Fruit fly (Drosophila melanogaster) whole organism, embryonic: ENCODE results near the gene Tim9b.

Experiments used
- C15 ChIP-seq: fragments of 200-800 bp; sonication (Bioruptor generic); IDR thresholded peaks from 3 replicates; pipeline ENCODE4 v1.3.6; 2022; ENCODE audit warnings: missing biosample characterization, missing genetic modification characterization
- CG10321 ChIP-seq: fragments of 200-800 bp; sonication (Bioruptor generic); IDR thresholded peaks from 2 replicates; pipeline ENCODE4 v1.3.6; 2022; ENCODE audit warnings: missing biosample characterization, missing genetic modification characterization
- CG11504 ChIP-seq: fragments of 200-800 bp; sonication (Bioruptor generic); optimal IDR thresholded peaks from 3 replicates; lab custom pipeline; 2019; ENCODE audit warnings: missing biosample characterization, mild to moderate bottlenecking, missing genetic modification characterization, moderate library complexity
- CG13424 ChIP-seq: fragments of 200-800 bp; sonication (Bioruptor generic); optimal IDR thresholded peaks from 2 replicates; lab custom pipeline; 2019; ENCODE audit warnings: missing biosample characterization, mild to moderate bottlenecking, missing genetic modification characterization, moderate library complexity
- CG13624 ChIP-seq: fragments of 200-800 bp; sonication (Bioruptor generic); optimal IDR thresholded peaks from 2 replicates; lab custom pipeline; 2016; ENCODE audit warnings: missing biosample characterization, missing genetic modification characterization
- CG14441 ChIP-seq: fragments of 200-800 bp; sonication (Bioruptor generic); IDR thresholded peaks from 2 replicates; pipeline ENCODE4 v1.3.6; 2022; ENCODE audit warnings: missing biosample characterization, missing genetic modification characterization
- CG15269 ChIP-seq: fragments of 200-800 bp; sonication (Bioruptor generic); optimal IDR thresholded peaks from 2 replicates; lab custom pipeline; 2018; ENCODE audit warnings: missing biosample characterization, mild to moderate bottlenecking, missing genetic modification characterization, moderate library complexity
- CG1529 ChIP-seq: fragments of 200-800 bp; sonication (Bioruptor generic); optimal IDR thresholded peaks from 3 replicates; lab custom pipeline; 2018; ENCODE audit warnings: missing biosample characterization, missing genetic modification characterization
- CG15479 ChIP-seq: fragments of 200-800 bp; sonication (Bioruptor generic); optimal IDR thresholded peaks from 3 replicates; lab custom pipeline; 2019; ENCODE audit warnings: missing biosample characterization, mild to moderate bottlenecking, missing genetic modification characterization, moderate library complexity
- CG15696 ChIP-seq: fragments of 200-800 bp; sonication (Bioruptor generic); optimal IDR thresholded peaks from 2 replicates; lab custom pipeline; 2019; ENCODE audit warnings: missing biosample characterization, mild to moderate bottlenecking, missing genetic modification characterization, moderate library complexity
- CG16813 ChIP-seq: fragments of 200-800 bp; sonication (Bioruptor generic); IDR thresholded peaks from 3 replicates; pipeline ENCODE4 v1.3.6; 2022; ENCODE audit warnings: missing biosample characterization, missing genetic modification characterization; ENCODE audit not compliant: partially characterized antibody
- CG16863 ChIP-seq: fragments of 200-800 bp; sonication (Bioruptor generic); optimal IDR thresholded peaks from 3 replicates; lab custom pipeline; 2016; ENCODE audit warnings: missing biosample characterization, missing genetic modification characterization
- CG1792 ChIP-seq: fragments of 200-800 bp; sonication (Bioruptor generic); optimal IDR thresholded peaks from 2 replicates; lab custom pipeline; 2016; ENCODE audit warnings: missing biosample characterization, missing genetic modification characterization
- CG2129 ChIP-seq: fragments of 200-800 bp; sonication (Bioruptor generic); IDR thresholded peaks from 2 replicates; pipeline ENCODE4 v1.3.6; 2022; ENCODE audit warnings: missing biosample characterization, missing genetic modification characterization; ENCODE audit not compliant: partially characterized antibody
- CG31388 ChIP-seq: fragments of 200-800 bp; sonication (Bioruptor generic); optimal IDR thresholded peaks from 2 replicates; lab custom pipeline; 2016; ENCODE audit warnings: missing biosample characterization, missing genetic modification characterization
- CG6254 ChIP-seq: fragments of 200-800 bp; sonication (Bioruptor generic); optimal IDR thresholded peaks from 3 replicates; lab custom pipeline; 2017; ENCODE audit warnings: mild to moderate bottlenecking, missing biosample characterization, missing genetic modification reagents, missing genetic modification characterization
- CG6854 ChIP-seq: fragments of 200-800 bp; sonication (Bioruptor generic); optimal IDR thresholded peaks from 3 replicates; lab custom pipeline; 2017; ENCODE audit warnings: missing biosample characterization, mild to moderate bottlenecking, missing genetic modification characterization
- CG7786 ChIP-seq: fragments of 200-800 bp; sonication (Bioruptor generic); optimal IDR thresholded peaks from 2 replicates; lab custom pipeline; 2016; ENCODE audit warnings: missing biosample characterization, missing genetic modification characterization
- CG8359 ChIP-seq: fragments of 200-800 bp; sonication (Bioruptor generic); optimal IDR thresholded peaks from 2 replicates; lab custom pipeline; 2017; ENCODE audit warnings: missing biosample characterization, mild to moderate bottlenecking, missing genetic modification characterization, borderline replicate concordance
- CG9876 ChIP-seq: fragments of 200-800 bp; sonication (Bioruptor generic); optimal IDR thresholded peaks from 2 replicates; lab custom pipeline; 2016; ENCODE audit warnings: missing biosample characterization, missing genetic modification characterization
- Dll ChIP-seq: fragments of 200-800 bp; sonication (Bioruptor generic); IDR thresholded peaks from 4 replicates; pipeline ENCODE4 v1.3.6; 2022; ENCODE audit warnings: missing biosample characterization, missing genetic modification characterization; ENCODE audit not compliant: partially characterized antibody
- Dref ChIP-seq: fragments of 200-800 bp; sonication (Bioruptor generic); IDR thresholded peaks from 2 replicates; pipeline ENCODE4 v1.3.6; 2022; ENCODE audit warnings: missing biosample characterization, missing genetic modification characterization
- H15 ChIP-seq: fragments of 200-800 bp; sonication (Bioruptor generic); IDR thresholded peaks from 3 replicates; pipeline ENCODE4 v1.3.6; 2022; ENCODE audit warnings: missing biosample characterization, missing genetic modification characterization
- H2.0 ChIP-seq: fragments of 200-800 bp; sonication (Bioruptor generic); IDR thresholded peaks from 2 replicates; pipeline ENCODE4 v1.3.6; 2022; ENCODE audit warnings: missing biosample characterization, missing genetic modification characterization
- Nf-YB ChIP-seq: fragments of 200-800 bp; sonication (Bioruptor generic); optimal IDR thresholded peaks from 3 replicates; lab custom pipeline; 2019; ENCODE audit warnings: missing biosample characterization, mild to moderate bottlenecking, missing genetic modification characterization, moderate library complexity
- Ptx1 ChIP-seq: fragments of 200-800 bp; sonication (Bioruptor generic); IDR thresholded peaks from 2 replicates; pipeline ENCODE4 v1.3.6; 2022; ENCODE audit warnings: missing biosample characterization, missing genetic modification characterization
- Sox102F ChIP-seq: fragments of 200-800 bp; sonication (Bioruptor generic); optimal IDR thresholded peaks from 2 replicates; lab custom pipeline; 2018; ENCODE audit warnings: missing biosample characterization, mild to moderate bottlenecking, missing genetic modification characterization, moderate library complexity
- Sry-β ChIP-seq: fragments of 200-800 bp; sonication (Bioruptor generic); optimal IDR thresholded peaks from 2 replicates; lab custom pipeline; 2018; ENCODE audit warnings: missing biosample characterization, mild to moderate bottlenecking, missing genetic modification characterization, moderate library complexity
- bcd ChIP-seq: fragments of 200-800 bp; sonication (Bioruptor generic); optimal IDR thresholded peaks from 2 replicates; lab custom pipeline; 2017; ENCODE audit warnings: missing biosample characterization, mild to moderate bottlenecking, missing genetic modification characterization
- chn ChIP-seq: fragments of 200-800 bp; sonication (Bioruptor generic); optimal IDR thresholded peaks from 2 replicates; lab custom pipeline; 2016; ENCODE audit warnings: missing biosample characterization, missing genetic modification characterization
- croc ChIP-seq: fragments of 200-800 bp; sonication (Bioruptor generic); conservative IDR thresholded peaks from 3 replicates; pipeline ENCODE4 v1.3.6; 2022; ENCODE audit warnings: missing biosample characterization, missing genetic modification characterization
- disco-r ChIP-seq: fragments of 200-800 bp; sonication (Bioruptor generic); optimal IDR thresholded peaks from 2 replicates; lab custom pipeline; 2016; ENCODE audit warnings: missing biosample characterization, missing genetic modification characterization
- dm ChIP-seq: fragments of 200-800 bp; sonication (Bioruptor generic); optimal IDR thresholded peaks from 3 replicates; lab custom pipeline; 2016; ENCODE audit warnings: missing biosample characterization, missing genetic modification characterization
- dmrt11E ChIP-seq: fragments of 200-800 bp; sonication (Bioruptor generic); optimal IDR thresholded peaks from 3 replicates; lab custom pipeline; 2018; ENCODE audit warnings: missing biosample characterization, mild to moderate bottlenecking, missing genetic modification characterization, moderate library complexity
- esg ChIP-seq: fragments of 200-800 bp; sonication (Bioruptor generic); conservative IDR thresholded peaks from 2 replicates; pipeline ENCODE4 v1.3.6; 2022; ENCODE audit warnings: missing biosample characterization, missing genetic modification characterization
- fd96Cb ChIP-seq: fragments of 200-800 bp; sonication (Bioruptor generic); optimal IDR thresholded peaks from 2 replicates; lab custom pipeline; 2018; ENCODE audit warnings: missing biosample characterization, mild to moderate bottlenecking, missing genetic modification characterization, moderate library complexity
- fru ChIP-seq: fragments of >200 bp; optimal IDR thresholded peaks from 2 replicates; lab custom pipeline; 2017
- fu2 ChIP-seq: fragments of 200-800 bp; sonication (Bioruptor generic); optimal IDR thresholded peaks from 2 replicates; lab custom pipeline; 2016; ENCODE audit warnings: missing biosample characterization, missing genetic modification characterization
- gce ChIP-seq: fragments of 200-800 bp; sonication (Bioruptor generic); IDR thresholded peaks from 3 replicates; pipeline ENCODE4 v1.3.6; 2022; ENCODE audit warnings: missing biosample characterization, missing genetic modification characterization
- grn ChIP-seq: fragments of 200-800 bp; sonication (Bioruptor generic); optimal IDR thresholded peaks from 3 replicates; lab custom pipeline; 2017; ENCODE audit warnings: missing biosample characterization, missing genetic modification characterization
- gsb-n ChIP-seq: fragments of 200-800 bp; sonication (Bioruptor generic); optimal IDR thresholded peaks from 3 replicates; lab custom pipeline; 2018; ENCODE audit warnings: missing biosample characterization, mild to moderate bottlenecking, missing genetic modification characterization
- gt ChIP-seq: fragments of 200-800 bp; sonication (Bioruptor generic); IDR thresholded peaks from 2 replicates; pipeline ENCODE4 v1.3.6; 2022; ENCODE audit warnings: missing biosample characterization, missing genetic modification characterization
- jing ChIP-seq: fragments of 200-800 bp; sonication (Bioruptor generic); optimal IDR thresholded peaks from 2 replicates; lab custom pipeline; 2018; ENCODE audit warnings: missing biosample characterization, mild to moderate bottlenecking, missing genetic modification characterization
- kah ChIP-seq: fragments of 200-800 bp; sonication (Bioruptor generic); optimal IDR thresholded peaks from 2 replicates; lab custom pipeline; 2018; ENCODE audit warnings: missing biosample characterization, mild to moderate bottlenecking, missing genetic modification characterization
- pnt ChIP-seq: fragments of 200-800 bp; sonication (Bioruptor generic); optimal IDR thresholded peaks from 3 replicates; lab custom pipeline; 2016; ENCODE audit warnings: missing biosample characterization, missing genetic modification characterization
- schlank ChIP-seq: fragments of 200-800 bp; sonication (Bioruptor generic); optimal IDR thresholded peaks from 2 replicates; lab custom pipeline; 2018; ENCODE audit warnings: missing biosample characterization, mild to moderate bottlenecking, missing genetic modification characterization
- sens ChIP-seq: fragments of 200-800 bp; sonication (Bioruptor generic); peaks from one replicate; lab custom pipeline; 2016; ENCODE audit warnings: missing biosample characterization, missing genetic modification characterization
- unc-4 ChIP-seq: fragments of 200-800 bp; sonication (Bioruptor generic); IDR thresholded peaks from 2 replicates; pipeline ENCODE4 v1.3.6; 2022; ENCODE audit warnings: missing biosample characterization, missing genetic modification characterization; ENCODE audit not compliant: partially characterized antibody
- usp ChIP-seq: fragments of >200 bp; optimal IDR thresholded peaks from 2 replicates; lab custom pipeline; 2017; ENCODE audit warnings: missing biosample characterization, missing genetic modification characterization
- zen ChIP-seq: fragments of 200-800 bp; sonication (Bioruptor generic); optimal IDR thresholded peaks from 3 replicates; lab custom pipeline; 2018; ENCODE audit warnings: missing biosample characterization, mild to moderate bottlenecking, missing genetic modification characterization, moderate library complexity
- zfh2 ChIP-seq: fragments of 200-800 bp; sonication (Bioruptor generic); optimal IDR thresholded peaks from 2 replicates; lab custom pipeline; 2016; ENCODE audit warnings: missing biosample characterization, missing genetic modification characterization

Tim9b gene

DNA sequence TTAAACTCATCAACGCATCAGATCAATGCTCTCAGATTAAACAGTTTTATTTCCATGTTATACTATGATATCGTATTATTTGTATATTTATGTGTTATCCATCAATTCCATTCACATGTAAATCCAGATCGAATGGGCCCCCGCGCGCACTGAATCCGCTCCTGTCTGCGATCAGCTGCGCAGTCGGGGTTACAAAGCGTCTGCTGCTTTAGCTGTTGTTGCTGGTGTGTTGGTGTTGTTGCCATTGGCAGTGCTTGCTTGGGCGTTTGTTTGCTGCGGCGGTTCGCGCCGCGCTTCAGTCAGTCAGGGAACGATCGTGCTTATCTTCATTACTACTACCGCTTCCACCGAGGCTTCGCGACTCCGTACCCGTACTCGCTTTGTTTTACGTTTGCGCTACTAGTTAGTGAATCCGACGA is 48.7 kb upstream of the Tim9b start, which contains the start of gene Zw (continued):
- TF ChIP-seq disco-r (GFP tag; lab: Kevin White, UChicago) (no peak), H15 (GFP tag; lab: Robert Waterston, UW) (peak; percentile 53; the same call in 1 of the 3 replicates), zen (peak; percentile 20), Ptx1 (GFP tag; lab: Robert Waterston, UW) (peak; percentile 73), bcd (peak; percentile 47), gsb-n (tag; lab: Kevin White, UChicago) (no peak), CG31388 (GFP tag; lab: Kevin White, UChicago) (no peak), grn (GFP tag; lab: Kevin White, UChicago) (no peak), Sox102F (GFP tag; lab: Kevin White, UChicago) (peak; percentile 26), esg (GFP tag; lab: Robert Waterston, UW) (peak; percentile 48), CG13424 (tag; lab: Kevin White, UChicago) (peak; percentile 39), CG6854 (GFP tag; lab: Kevin White, UChicago) (no peak), croc (GFP tag; lab: Robert Waterston, UW) (peak; percentile 28; the same call in 1 of the 3 replicates), chn (GFP tag; lab: Kevin White, UChicago) (peak; percentile 51), Nf-YB (no peak), dm (peak; percentile 5), kah (GFP tag; lab: Kevin White, UChicago) (no peak), CG15479 (GFP tag; lab: Kevin White, UChicago) (no peak), gce (GFP tag; lab: Robert Waterston, UW) (no peak), CG14441 (GFP tag; lab: Robert Waterston, UW) (peak; percentile 40; the same call in 1 of the 2 replicates), CG13624 (GFP tag; lab: Kevin White, UChicago) (peak; percentile 10), CG1792 (no peak), CG8359 (no peak), fru (lab: Kevin White, UChicago) (no peak), sens (peak; percentile 81), Dref (GFP tag; lab: Robert Waterston, UW) (no peak), CG6254 (GFP tag; lab: Kevin White, UChicago) (no peak), zfh2 (GFP tag; lab: Kevin White, UChicago) (peak; percentile 59), H2.0 (peak; percentile 51; the same call in 1 of the 2 replicates), jing (GFP tag; lab: Kevin White, UChicago) (no peak), gt (GFP tag; lab: Robert Waterston, UW) (no peak), Sry-β (GFP tag; lab: Kevin White, UChicago) (no peak), CG16863 (GFP tag; lab: Kevin White, UChicago) (peak; percentile 47), CG9876 (GFP tag; lab: Kevin White, UChicago) (no peak), schlank (tag; lab: Kevin White, UChicago) (peak; percentile 0), C15 (GFP tag; lab: Robert Waterston, UW) (no peak), fd96Cb (tag; lab: Kevin White, UChicago) (peak; percentile 25), CG2129 (GFP tag; lab: Robert Waterston, UW) (no peak), CG1529 (peak; percentile 0), CG7786 (GFP tag; lab: Kevin White, UChicago) (peak; percentile 49), CG15696 (tag; lab: Kevin White, UChicago) (peak; percentile 51), fu2 (GFP tag; lab: Kevin White, UChicago) (peak; percentile 30), CG10321 (GFP tag; lab: Robert Waterston, UW) (no peak), CG16813 (GFP tag; lab: Robert Waterston, UW) (peak; percentile 70), unc-4 (GFP tag; lab: Robert Waterston, UW) (no peak), CG11504 (tag; lab: Kevin White, UChicago) (peak; percentile 35), usp (GFP tag; lab: Kevin White, UChicago) (no peak), dmrt11E (tag; lab: Kevin White, UChicago) (peak; percentile 30), pnt (GFP tag; lab: Kevin White, UChicago) (peak; percentile 30), CG15269 (tag; lab: Kevin White, UChicago) (peak; percentile 52), Dll (GFP tag; lab: Robert Waterston, UW) (0 out of 4 replicates have a peak, but pooled peaks have one; percentile 19)
